In genomic region chrX:8819815-8820415, ce11 we compare ENCODE assay signal across 2 worm cellular contexts.
TF ChIP-seq lines count a peak whose summit lies in the region.

No protein-coding gene starts in this region.

TF ChIP-seq in whole organism, L4 larva, 104 proteins besides CTCF, POLR2A, EP300 and RAD21 (continued from another document and continues in another):
- TF ChIP-seq T26A8.4 (GFP tag; IDR thresholded peaks at IDR 0.05; lab: Robert Waterston, UW), result 0 out of 2 replicates have a peak, but pooled peaks have one; percentile 50
- TF ChIP-seq ctbp-1 (GFP tag; IDR thresholded peaks at IDR 0.05; lab: Robert Waterston, UW), result 0 out of 2 replicates have a peak, but pooled peaks have one; percentile 46
- no peak for TF ChIP-seq ztf-7 (tag; optimal IDR thresholded peaks at IDR 0.05; lab: Kevin White, UChicago)
- TF ChIP-seq gei-8 (GFP tag; optimal IDR thresholded peaks at IDR 0.05; lab: Kevin White, UChicago), result no peak
- TF ChIP-seq madf-9 (GFP tag; conservative IDR thresholded peaks at IDR 0.05; lab: Robert Waterston, UW), result 0 out of 2 replicates have a peak, but pooled peaks have one; percentile 49
- TF ChIP-seq unc-39 (tag; optimal IDR thresholded peaks at IDR 0.05; lab: Kevin White, UChicago), result no peak
- TF ChIP-seq Y5F2A.4 (GFP tag; optimal IDR thresholded peaks at IDR 0.05; lab: Kevin White, UChicago), result no peak
- peak; percentile 69 for TF ChIP-seq arid-1 (GFP tag; conservative IDR thresholded peaks at IDR 0.05; lab: Robert Waterston, UW)
- no peak for TF ChIP-seq nhr-11 (tag; optimal IDR thresholded peaks at IDR 0.05; lab: Kevin White, UChicago)
- peak; percentile 53; the same call in 1 of the 2 replicates for TF ChIP-seq lin-1 (GFP tag; IDR thresholded peaks at IDR 0.05; lab: Robert Waterston, UW)
- no peak for TF ChIP-seq hif-1 (tag; optimal IDR thresholded peaks at IDR 0.05; lab: Kevin White, UChicago)
- peak; percentile 70; the same call in 1 of the 2 replicates for TF ChIP-seq daf-19 (GFP tag; conservative IDR thresholded peaks at IDR 0.05; lab: Robert Waterston, UW)
- peak; percentile 66; the same call in 1 of the 2 replicates for TF ChIP-seq lim-7 (GFP tag; IDR thresholded peaks at IDR 0.05; lab: Robert Waterston, UW)
- TF ChIP-seq skn-1 (tag; optimal IDR thresholded peaks at IDR 0.05; lab: Kevin White, UChicago), result no peak
- 0 out of 2 replicates have a peak, but pooled peaks have one; percentile 23 for TF ChIP-seq nhr-41 (GFP tag; IDR thresholded peaks at IDR 0.05; lab: Robert Waterston, UW)
- TF ChIP-seq F26F4.8 (GFP tag; conservative IDR thresholded peaks at IDR 0.05; lab: Robert Waterston, UW), result no peak; the same call in 1 of the 2 replicates
- peak; percentile 40; the same call in 1 of the 2 replicates for TF ChIP-seq dmd-6 (GFP tag; IDR thresholded peaks at IDR 0.05; lab: Robert Waterston, UW)
- TF ChIP-seq duxl-1 (tag; optimal IDR thresholded peaks at IDR 0.05; lab: Kevin White, UChicago; ENCODE audit: poor library complexity), result peak; percentile 50
- no peak for TF ChIP-seq dmd-8 (GFP tag; IDR thresholded peaks at IDR 0.05; lab: Robert Waterston, UW)
- TF ChIP-seq fos-1 (tag; optimal IDR thresholded peaks at IDR 0.05; lab: Kevin White, UChicago), result no peak
- peak; percentile 41 for TF ChIP-seq mes-2 (tag; optimal IDR thresholded peaks at IDR 0.05; lab: Kevin White, UChicago; ENCODE audit: poor library complexity, severe bottlenecking)
- no peak for TF ChIP-seq aly-2 (tag; optimal IDR thresholded peaks at IDR 0.05; lab: Kevin White, UChicago)
- no peak for TF ChIP-seq fkh-10 (GFP tag; optimal IDR thresholded peaks at IDR 0.05; lab: Kevin White, UChicago)
- TF ChIP-seq ceh-20 (GFP tag; IDR thresholded peaks at IDR 0.05; lab: Robert Waterston, UW), result 0 out of 2 replicates have a peak, but pooled peaks have one; percentile 8
- TF ChIP-seq dve-1 (tag; optimal IDR thresholded peaks at IDR 0.05; lab: Kevin White, UChicago; ENCODE audit: insufficient read depth), result no peak
- TF ChIP-seq T20F7.1 (GFP tag; optimal IDR thresholded peaks at IDR 0.05; lab: Kevin White, UChicago), result no peak
- TF ChIP-seq lsy-2 (tag; optimal IDR thresholded peaks at IDR 0.05; lab: Kevin White, UChicago), result no peak
- TF ChIP-seq snpc-4 (tag; optimal IDR thresholded peaks at IDR 0.05; lab: Kevin White, UChicago), result no peak
- no peak for TF ChIP-seq ceh-32 (tag; optimal IDR thresholded peaks at IDR 0.05; lab: Kevin White, UChicago; ENCODE audit: poor library complexity)
- TF ChIP-seq dpl-1 (GFP tag; optimal IDR thresholded peaks at IDR 0.05; lab: Kevin White, UChicago), result no peak
- TF ChIP-seq ces-1 (GFP tag; optimal IDR thresholded peaks at IDR 0.05; lab: Kevin White, UChicago), result no peak
- no peak for TF ChIP-seq F44E2.7 (GFP tag; IDR thresholded peaks at IDR 0.05; lab: Robert Waterston, UW)
- TF ChIP-seq D1046.2 (GFP tag; IDR thresholded peaks at IDR 0.05; lab: Robert Waterston, UW), result peak; percentile 64; the same call in 1 of the 2 replicates
- no peak for TF ChIP-seq ceh-62 (tag; optimal IDR thresholded peaks at IDR 0.05; lab: Kevin White, UChicago)
- TF ChIP-seq madf-5 (GFP tag; IDR thresholded peaks at IDR 0.05; lab: Robert Waterston, UW), result 0 out of 4 replicates have a peak, but pooled peaks of 1 of the 2 experiments have one; percentile 12
- peak; percentile 70; the same call in 1 of the 2 replicates for TF ChIP-seq pha-4 (GFP tag; IDR thresholded peaks at IDR 0.05; lab: Robert Waterston, UW)
- no peak for TF ChIP-seq pha-4 (tag; optimal IDR thresholded peaks at IDR 0.05; lab: Kevin White, UChicago)
- TF ChIP-seq F10B5.3 (tag; optimal IDR thresholded peaks at IDR 0.05; lab: Kevin White, UChicago), result no peak
- no peak for TF ChIP-seq lin-29 (GFP tag; IDR thresholded peaks at IDR 0.05; lab: Robert Waterston, UW)
- no peak for TF ChIP-seq sdz-12 (GFP tag; optimal IDR thresholded peaks at IDR 0.05; lab: Kevin White, UChicago)
- peak; percentile 28 for TF ChIP-seq nhr-48 (tag; optimal IDR thresholded peaks at IDR 0.05; lab: Kevin White, UChicago)
- TF ChIP-seq zip-2 (tag; optimal IDR thresholded peaks at IDR 0.05; lab: Kevin White, UChicago), result no peak
- peak; percentile 71 for TF ChIP-seq lin-38 (GFP tag; IDR thresholded peaks at IDR 0.05; lab: Robert Waterston, UW)
- TF ChIP-seq nhr-28 (tag; optimal IDR thresholded peaks at IDR 0.05; lab: Kevin White, UChicago), result peak; percentile 9
- no peak for TF ChIP-seq nhr-237 (tag; optimal IDR thresholded peaks at IDR 0.05; lab: Kevin White, UChicago)
- peak; percentile 25; the same call in 1 of the 2 replicates for TF ChIP-seq vab-7 (GFP tag; IDR thresholded peaks at IDR 0.05; lab: Robert Waterston, UW)
- peak in 1 of 2 experiments; percentile 19 for TF ChIP-seq mdl-1 (tag; optimal IDR thresholded peaks at IDR 0.05; lab: Kevin White, UChicago)
- no peak for TF ChIP-seq ama-1 (optimal IDR thresholded peaks at IDR 0.05; lab: Kevin White, UChicago)
- peak; percentile 27 for TF ChIP-seq unc-130 (GFP tag; optimal IDR thresholded peaks at IDR 0.05; lab: Kevin White, UChicago)
- TF ChIP-seq mep-1 (tag; optimal IDR thresholded peaks at IDR 0.05; lab: Kevin White, UChicago), result no peak
- TF ChIP-seq hlh-30 (tag; optimal IDR thresholded peaks at IDR 0.05; lab: Kevin White, UChicago; ENCODE audit: insufficient read depth), result peak; percentile 24
- no peak for TF ChIP-seq daf-8 (GFP tag; IDR thresholded peaks at IDR 0.05; lab: Robert Waterston, UW)
- TF ChIP-seq cey-2 (tag; optimal IDR thresholded peaks at IDR 0.05; lab: Kevin White, UChicago; ENCODE audit: borderline replicate concordance, insufficient read depth), result no peak
- TF ChIP-seq set-16 (GFP tag; IDR thresholded peaks at IDR 0.05; lab: Robert Waterston, UW), result no peak
- peak; percentile 89 for TF ChIP-seq aha-1 (tag; lab: Kevin White, UChicago)
- no peak for TF ChIP-seq nhr-111 (GFP tag; optimal IDR thresholded peaks at IDR 0.05; lab: Kevin White, UChicago)
- TF ChIP-seq ceh-28 (tag; optimal IDR thresholded peaks at IDR 0.05; lab: Kevin White, UChicago), result no peak
- TF ChIP-seq Y48G9A.11 (GFP tag; IDR thresholded peaks at IDR 0.05; lab: Robert Waterston, UW), result no peak
- no peak for TF ChIP-seq lin-39 (tag; optimal IDR thresholded peaks at IDR 0.05; lab: Kevin White, UChicago)
- peak; percentile 10 to 29 for TF ChIP-seq daf-16 (GFP tag; optimal IDR thresholded peaks at IDR 0.05; lab: Kevin White, UChicago)
- peak; percentile 31 for TF ChIP-seq daf-16 (tag; optimal IDR thresholded peaks at IDR 0.05; lab: Kevin White, UChicago)
- TF ChIP-seq egl-43 (GFP tag; IDR thresholded peaks at IDR 0.05; lab: Robert Waterston, UW), result peak; percentile 72
- no peak for TF ChIP-seq nhr-76 (tag; optimal IDR thresholded peaks at IDR 0.05; lab: Kevin White, UChicago)

TF ChIP-seq in whole organism, young adult, 124 proteins besides CTCF, POLR2A, EP300 and RAD21 (continued from another document and continues in another):
- peak; percentile 19 for TF ChIP-seq atf-7 (tag; optimal IDR thresholded peaks at IDR 0.05; lab: Kevin White, UChicago)
- peak; percentile 18 for TF ChIP-seq attf-5 (GFP tag; optimal IDR thresholded peaks at IDR 0.05; lab: Kevin White, UChicago)
- TF ChIP-seq ztf-25 (GFP tag; IDR thresholded peaks at IDR 0.05; lab: Robert Waterston, UW), result no peak
- no peak for TF ChIP-seq ets-4 (GFP tag; optimal IDR thresholded peaks at IDR 0.05; lab: Kevin White, UChicago)
- TF ChIP-seq efl-1 (GFP tag; optimal IDR thresholded peaks at IDR 0.05; lab: Kevin White, UChicago), result no peak
- TF ChIP-seq lin-35 (GFP tag; optimal IDR thresholded peaks at IDR 0.05; lab: Kevin White, UChicago), result no peak
- no peak for TF ChIP-seq ceh-100 (GFP tag; IDR thresholded peaks at IDR 0.05; lab: Robert Waterston, UW)
- no peak for TF ChIP-seq ceh-91 (GFP tag; IDR thresholded peaks at IDR 0.05; lab: Robert Waterston, UW)
- no peak for TF ChIP-seq T07F8.4 (tag; optimal IDR thresholded peaks at IDR 0.05; lab: Kevin White, UChicago)
- TF ChIP-seq F33H1.4 (GFP tag; IDR thresholded peaks at IDR 0.05; lab: Robert Waterston, UW), result no peak
- TF ChIP-seq F39B2.1 (GFP tag; IDR thresholded peaks at IDR 0.05; lab: Robert Waterston, UW), result no peak
- TF ChIP-seq aptf-2 (GFP tag; conservative IDR thresholded peaks at IDR 0.05; lab: Robert Waterston, UW), result no peak
- no peak for TF ChIP-seq ztf-22 (GFP tag; optimal IDR thresholded peaks at IDR 0.05; lab: Kevin White, UChicago)
- no peak for TF ChIP-seq hlh-26 (GFP tag; conservative IDR thresholded peaks at IDR 0.05; lab: Robert Waterston, UW)
- peak; percentile 13; the same call in 1 of the 2 replicates for TF ChIP-seq hmg-20 (GFP tag; IDR thresholded peaks at IDR 0.05; lab: Robert Waterston, UW)
- no peak for TF ChIP-seq snpc-1.1 (tag; optimal IDR thresholded peaks at IDR 0.05; lab: Kevin White, UChicago; ENCODE audit: insufficient read depth)
- TF ChIP-seq nhr-27 (tag; optimal IDR thresholded peaks at IDR 0.05; lab: Kevin White, UChicago), result no peak
- TF ChIP-seq akir-1 (GFP tag; optimal IDR thresholded peaks at IDR 0.05; lab: Kevin White, UChicago), result no peak
- TF ChIP-seq cebp-2 (GFP tag; IDR thresholded peaks at IDR 0.05; lab: Robert Waterston, UW), result no peak
- TF ChIP-seq ceh-40 (GFP tag; IDR thresholded peaks at IDR 0.05; lab: Robert Waterston, UW), result no peak
- no peak for TF ChIP-seq K11D2.4 (GFP tag; IDR thresholded peaks at IDR 0.05; lab: Robert Waterston, UW)
- peak; percentile 75 for TF ChIP-seq B0261.1 (tag; optimal IDR thresholded peaks at IDR 0.05; lab: Kevin White, UChicago)
- TF ChIP-seq ceh-58 (GFP tag; IDR thresholded peaks at IDR 0.05; lab: Robert Waterston, UW), result no peak
- peak; percentile 26 for TF ChIP-seq nhr-80 (tag; optimal IDR thresholded peaks at IDR 0.05; lab: Kevin White, UChicago)
- peak; percentile 54 for TF ChIP-seq lin-40 (tag; optimal IDR thresholded peaks at IDR 0.05; lab: Kevin White, UChicago)
- TF ChIP-seq athp-1 (tag; optimal IDR thresholded peaks at IDR 0.05; lab: Kevin White, UChicago), result no peak
- no peak for TF ChIP-seq xnd-1 (tag; optimal IDR thresholded peaks at IDR 0.05; lab: Kevin White, UChicago)
- no peak for TF ChIP-seq lir-1 (GFP tag; conservative IDR thresholded peaks at IDR 0.05; lab: Robert Waterston, UW)
- no peak for TF ChIP-seq Y67H2A.10 (GFP tag; conservative IDR thresholded peaks at IDR 0.05; lab: Robert Waterston, UW)
- peak; percentile 24 for TF ChIP-seq him-1 (tag; optimal IDR thresholded peaks at IDR 0.05; lab: Kevin White, UChicago)
- TF ChIP-seq lag-1 (GFP tag; IDR thresholded peaks at IDR 0.05; lab: Robert Waterston, UW), result no peak
- no peak for TF ChIP-seq F49E8.2 (tag; optimal IDR thresholded peaks at IDR 0.05; lab: Kevin White, UChicago; ENCODE audit: insufficient read depth)
- peak; percentile 59 for TF ChIP-seq lsy-27 (tag; optimal IDR thresholded peaks at IDR 0.05; lab: Kevin White, UChicago; ENCODE audit: borderline replicate concordance, insufficient read depth)
- no peak for TF ChIP-seq chd-7 (tag; optimal IDR thresholded peaks at IDR 0.05; lab: Kevin White, UChicago)
- TF ChIP-seq F37B4.10 (GFP tag; IDR thresholded peaks at IDR 0.05; lab: Robert Waterston, UW), result no peak
- TF ChIP-seq nfya-2 (GFP tag; IDR thresholded peaks at IDR 0.05; lab: Robert Waterston, UW), result no peak
- TF ChIP-seq D2030.7 (GFP tag; IDR thresholded peaks at IDR 0.05; lab: Robert Waterston, UW), result 0 out of 2 replicates have a peak, but pooled peaks have one; percentile 36
- TF ChIP-seq nhr-179 (tag; optimal IDR thresholded peaks at IDR 0.05; lab: Kevin White, UChicago), result no peak
- TF ChIP-seq F57C9.4 (tag; optimal IDR thresholded peaks at IDR 0.05; lab: Kevin White, UChicago), result no peak
- no peak for TF ChIP-seq sea-2 (GFP tag; IDR thresholded peaks at IDR 0.05; lab: Robert Waterston, UW)
- TF ChIP-seq dox-1 (GFP tag; IDR thresholded peaks at IDR 0.05; lab: Robert Waterston, UW), result no peak
- TF ChIP-seq F23B12.7 (tag; optimal IDR thresholded peaks at IDR 0.05; lab: Kevin White, UChicago; ENCODE audit: insufficient read depth), result peak; percentile 9
- no peak for TF ChIP-seq T26A5.8 (tag; optimal IDR thresholded peaks at IDR 0.05; lab: Kevin White, UChicago)
- no peak for TF ChIP-seq Y53G8AR.9 (GFP tag; conservative IDR thresholded peaks at IDR 0.05; lab: Robert Waterston, UW)
- no peak for TF ChIP-seq ztf-3 (GFP tag; optimal IDR thresholded peaks at IDR 0.05; lab: Kevin White, UChicago)
- peak; percentile 22 for TF ChIP-seq ztf-26 (tag; optimal IDR thresholded peaks at IDR 0.05; lab: Kevin White, UChicago)
- peak; percentile 89 for TF ChIP-seq lin-26 (GFP tag; IDR thresholded peaks at IDR 0.05; lab: Robert Waterston, UW)
- no peak for TF ChIP-seq fkh-3 (tag; optimal IDR thresholded peaks at IDR 0.05; lab: Kevin White, UChicago)
- TF ChIP-seq lsl-1 (GFP tag; optimal IDR thresholded peaks at IDR 0.05; lab: Kevin White, UChicago), result no peak
- peak; percentile 77; the same call in 1 of the 2 replicates for TF ChIP-seq Y56A3A.18 (GFP tag; IDR thresholded peaks at IDR 0.05; lab: Robert Waterston, UW)
- peak; percentile 58 for TF ChIP-seq nhr-90 (tag; optimal IDR thresholded peaks at IDR 0.05; lab: Kevin White, UChicago)
- TF ChIP-seq bed-2 (GFP tag; IDR thresholded peaks at IDR 0.05; lab: Robert Waterston, UW), result no peak
- TF ChIP-seq tlf-1 (GFP tag; optimal IDR thresholded peaks at IDR 0.05; lab: Kevin White, UChicago), result no peak
- TF ChIP-seq egrh-3 (GFP tag; IDR thresholded peaks at IDR 0.05; lab: Robert Waterston, UW), result no peak
- TF ChIP-seq snpc-1.3 (tag; optimal IDR thresholded peaks at IDR 0.05; lab: Kevin White, UChicago; ENCODE audit: insufficient read depth), result no peak
- no peak for TF ChIP-seq rcor-1 (GFP tag; IDR thresholded peaks at IDR 0.05; lab: Robert Waterston, UW)
- TF ChIP-seq nfya-1 (tag; optimal IDR thresholded peaks at IDR 0.05; lab: Kevin White, UChicago; ENCODE audit: borderline replicate concordance, insufficient read depth), result no peak
- no peak for TF ChIP-seq cebp-1 (GFP tag; IDR thresholded peaks at IDR 0.05; lab: Robert Waterston, UW)
- TF ChIP-seq cebp-1 (tag; optimal IDR thresholded peaks at IDR 0.05; lab: Kevin White, UChicago), result peak; percentile 29
- no peak for TF ChIP-seq F57A8.1 (GFP tag; optimal IDR thresholded peaks at IDR 0.05; lab: Kevin White, UChicago)
- TF ChIP-seq B0019.2 (GFP tag; conservative IDR thresholded peaks at IDR 0.05; lab: Robert Waterston, UW), result no peak
- TF ChIP-seq attf-3 (GFP tag; conservative IDR thresholded peaks at IDR 0.05; lab: Robert Waterston, UW), result no peak
- 0 out of 2 replicates have a peak, but pooled peaks have one; percentile 26 for TF ChIP-seq madf-3 (GFP tag; IDR thresholded peaks at IDR 0.05; lab: Robert Waterston, UW)
- TF ChIP-seq egl-44 (GFP tag; IDR thresholded peaks at IDR 0.05; lab: Robert Waterston, UW), result no peak
- TF ChIP-seq F52B5.7 (tag; optimal IDR thresholded peaks at IDR 0.05; lab: Kevin White, UChicago), result no peak
- TF ChIP-seq mes-4 (tag; optimal IDR thresholded peaks at IDR 0.05; lab: Kevin White, UChicago), result no peak
- TF ChIP-seq ztf-6 (GFP tag; IDR thresholded peaks at IDR 0.05; lab: Robert Waterston, UW), result no peak
- no peak for TF ChIP-seq pha-4 (tag; optimal IDR thresholded peaks at IDR 0.05; lab: Kevin White, UChicago)
- no peak for TF ChIP-seq C17E4.6 (GFP tag; IDR thresholded peaks at IDR 0.05; lab: Robert Waterston, UW)
- no peak for TF ChIP-seq dpff-1 (tag; optimal IDR thresholded peaks at IDR 0.05; lab: Kevin White, UChicago)
- TF ChIP-seq unc-130 (GFP tag; optimal IDR thresholded peaks at IDR 0.05; lab: Kevin White, UChicago), result no peak
- TF ChIP-seq ztf-28 (GFP tag; IDR thresholded peaks at IDR 0.05; lab: Robert Waterston, UW), result no peak
- peak; percentile 49 for TF ChIP-seq ztf-18 (tag; optimal IDR thresholded peaks at IDR 0.05; lab: Kevin White, UChicago)
- TF ChIP-seq attf-6 (GFP tag; IDR thresholded peaks at IDR 0.05; lab: Robert Waterston, UW), result no peak
- no peak for TF ChIP-seq F55B11.4 (tag; optimal IDR thresholded peaks at IDR 0.05; lab: Kevin White, UChicago; ENCODE audit: borderline replicate concordance, insufficient read depth)
- TF ChIP-seq lin-54 (GFP tag; optimal IDR thresholded peaks at IDR 0.05; lab: Kevin White, UChicago), result no peak
- no peak for TF ChIP-seq hsf-1 (GFP tag; IDR thresholded peaks at IDR 0.05; lab: Robert Waterston, UW)
- TF ChIP-seq madf-10 (tag; optimal IDR thresholded peaks at IDR 0.05; lab: Kevin White, UChicago), result no peak
